Fruit fly (Drosophila melanogaster) whole organism, prepupa: Measurements from ENCODE around the gene mthl1.

Source experiments
- CG6163 ChIP-seq: fragments of 200-800 bp; sonication (Bioruptor generic); IDR thresholded peaks from 3 replicates; pipeline ENCODE4 v1.3.6; 2022; ENCODE audit warnings: missing biosample characterization, missing genetic modification characterization
- Hr39 ChIP-seq: fragments of 200-800 bp; sonication (Bioruptor generic); optimal IDR thresholded peaks from 2 replicates; lab custom pipeline; 2016; ENCODE audit warnings: missing biosample characterization, missing genetic modification characterization
- Lpt ChIP-seq: fragments of 200-800 bp; sonication (Bioruptor generic); optimal IDR thresholded peaks from 3 replicates; lab custom pipeline; 2016; ENCODE audit warnings: missing biosample characterization, missing genetic modification characterization
- OdsH ChIP-seq: fragments of 200-800 bp; sonication (Bioruptor generic); optimal IDR thresholded peaks from 3 replicates; lab custom pipeline; 2016; ENCODE audit warnings: missing biosample characterization, missing genetic modification characterization
- achi ChIP-seq: fragments of 200-800 bp; sonication (Bioruptor generic); optimal IDR thresholded peaks from 3 replicates; lab custom pipeline; 2016; ENCODE audit warnings: missing biosample characterization, missing genetic modification characterization
- cyc ChIP-seq: fragments of 200-800 bp; sonication (Bioruptor generic); optimal IDR thresholded peaks from 3 replicates; lab custom pipeline; 2016; ENCODE audit warnings: missing biosample characterization, missing genetic modification characterization
- fd85E ChIP-seq: fragments of 200-800 bp; sonication (Bioruptor generic); optimal IDR thresholded peaks from 3 replicates; lab custom pipeline; 2016; ENCODE audit warnings: missing biosample characterization, missing genetic modification characterization

dm6 chrX:16678845-16679347 lies 38.1 kb downstream of the mthl1 start, which contains the start of the genes CG13010 and sing:
- TF ChIP-seq fd85E (GFP tag; lab: Kevin White, UChicago) (no peak), Lpt (GFP tag; lab: Kevin White, UChicago) (no peak), cyc (GFP tag; lab: Kevin White, UChicago) (no peak), CG6163 (GFP tag; lab: Robert Waterston, UW) (no peak), achi (no peak), OdsH (no peak), Hr39 (no peak)
